Fruit fly (Drosophila melanogaster) whole organism, embryonic: Measurements from ENCODE around the gene CG43402.

Experiments used
- ATbp ChIP-seq: fragments of 200-800 bp; sonication (Bioruptor generic); optimal IDR thresholded peaks from 2 replicates; lab custom pipeline; 2017; ENCODE audit warnings: missing biosample characterization, mild to moderate bottlenecking, missing genetic modification characterization, missing genetic modification reagents
- Aef1 ChIP-seq: fragments of 200-800 bp; sonication (Bioruptor generic); IDR thresholded peaks from 3 replicates; pipeline ENCODE4 v1.3.6; 2022; ENCODE audit warnings: missing biosample characterization, missing genetic modification characterization
- Atf3 ChIP-seq: fragments of 200-800 bp; sonication (Bioruptor generic); optimal IDR thresholded peaks from 3 replicates; lab custom pipeline; 2016; ENCODE audit warnings: missing biosample characterization, missing genetic modification characterization
- Awh ChIP-seq: fragments of 200-800 bp; sonication (Bioruptor generic); IDR thresholded peaks from 2 replicates; pipeline ENCODE4, ENCODE4 v1.3.6; 2022; ENCODE audit warnings: missing biosample characterization, missing genetic modification characterization
- CG10209 ChIP-seq: fragments of 200-800 bp; sonication (Bioruptor generic); optimal IDR thresholded peaks from 3 replicates; lab custom pipeline; 2017; ENCODE audit warnings: missing biosample characterization, mild to moderate bottlenecking, missing genetic modification characterization, missing genetic modification reagents
- CG10654 ChIP-seq: fragments of 200-800 bp; sonication (Bioruptor generic); optimal IDR thresholded peaks from 2 replicates; lab custom pipeline; 2016; ENCODE audit warnings: missing biosample characterization, missing genetic modification characterization
- CG11560 ChIP-seq: fragments of 200-800 bp; sonication (Bioruptor generic); IDR thresholded peaks from 3 replicates; pipeline ENCODE4 v1.3.6; 2022; ENCODE audit warnings: missing biosample characterization, missing genetic modification characterization
- CG11696 ChIP-seq: fragments of 200-800 bp; sonication (Bioruptor generic); IDR thresholded peaks from 2 replicates; pipeline ENCODE4 v1.3.6; 2022; ENCODE audit warnings: missing biosample characterization, missing genetic modification characterization
- CG12236 ChIP-seq: fragments of 200-800 bp; sonication (Bioruptor generic); optimal IDR thresholded peaks from 2 replicates; lab custom pipeline; 2016; ENCODE audit warnings: missing biosample characterization, missing genetic modification characterization
- CG13296 ChIP-seq: fragments of 200-800 bp; sonication (Bioruptor generic); optimal IDR thresholded peaks from 3 replicates; lab custom pipeline; 2018; ENCODE audit warnings: missing biosample characterization, mild to moderate bottlenecking, missing genetic modification characterization
- CG13775 ChIP-seq: fragments of 200-800 bp; sonication (Bioruptor generic); optimal IDR thresholded peaks from 3 replicates; lab custom pipeline; 2017; ENCODE audit warnings: missing biosample characterization, mild to moderate bottlenecking, missing genetic modification characterization
- CG15479 ChIP-seq: fragments of 200-800 bp; sonication (Bioruptor generic); optimal IDR thresholded peaks from 3 replicates; lab custom pipeline; 2019; ENCODE audit warnings: missing biosample characterization, mild to moderate bottlenecking, missing genetic modification characterization, moderate library complexity
- CG16779 ChIP-seq: fragments of 200-800 bp; sonication (Bioruptor generic); IDR thresholded peaks from 2 replicates; pipeline ENCODE4 v1.3.6; 2022; ENCODE audit warnings: missing biosample characterization, missing genetic modification characterization
- CG18262 ChIP-seq: fragments of 200-800 bp; optimal IDR thresholded peaks from 3 replicates; lab custom pipeline; 2019; ENCODE audit warnings: missing biosample characterization, mild to moderate bottlenecking, missing genetic modification characterization, moderate library complexity
- CG18476 ChIP-seq: fragments of 200-800 bp; sonication (Bioruptor generic); optimal IDR thresholded peaks from 2 replicates; lab custom pipeline; 2016; ENCODE audit warnings: missing biosample characterization, mild to moderate bottlenecking, missing genetic modification characterization
- CG2202 ChIP-seq: fragments of 200-800 bp; sonication (Bioruptor generic); optimal IDR thresholded peaks from 2 replicates; lab custom pipeline; 2018; ENCODE audit warnings: missing biosample characterization, mild to moderate bottlenecking, missing genetic modification characterization
- CG34422 ChIP-seq: fragments of 200-800 bp; sonication (Bioruptor generic); IDR thresholded peaks from 3 replicates; pipeline ENCODE4 v1.3.6; 2022; ENCODE audit warnings: missing biosample characterization, missing genetic modification characterization
- CG42726 ChIP-seq: fragments of 200-800 bp; sonication (Bioruptor generic); IDR thresholded peaks from 2 replicates; pipeline ENCODE4 v1.3.6; 2022; ENCODE audit warnings: missing biosample characterization, missing genetic modification characterization; ENCODE audit not compliant: partially characterized antibody
- CG43689 ChIP-seq: fragments of 200-800 bp; sonication (Bioruptor generic); IDR thresholded peaks from 2 replicates; pipeline ENCODE4 v1.3.6; 2022; ENCODE audit warnings: missing biosample characterization, missing genetic modification characterization
- CG4404 ChIP-seq: fragments of 200-800 bp; sonication (Bioruptor generic); IDR thresholded peaks from 2 replicates; pipeline ENCODE4 v1.3.6; 2022; ENCODE audit warnings: missing biosample characterization, missing genetic modification characterization
- CG7271 ChIP-seq: fragments of 200-800 bp; sonication (Bioruptor generic); optimal IDR thresholded peaks from 2 replicates; lab custom pipeline; 2018; ENCODE audit warnings: missing biosample characterization, mild to moderate bottlenecking, missing genetic modification characterization, moderate library complexity
- CG8359 ChIP-seq: fragments of 200-800 bp; sonication (Bioruptor generic); optimal IDR thresholded peaks from 2 replicates; lab custom pipeline; 2017; ENCODE audit warnings: missing biosample characterization, mild to moderate bottlenecking, missing genetic modification characterization, borderline replicate concordance
- CG8388 ChIP-seq: fragments of 200-800 bp; sonication (Bioruptor generic); optimal IDR thresholded peaks from 2 replicates; lab custom pipeline; 2019; ENCODE audit warnings: missing biosample characterization, mild to moderate bottlenecking, missing genetic modification characterization, moderate library complexity
- CrebB ChIP-seq: fragments of 200-800 bp; sonication (Bioruptor generic); optimal IDR thresholded peaks from 3 replicates; lab custom pipeline; 2018; ENCODE audit warnings: missing biosample characterization, mild to moderate bottlenecking, missing genetic modification characterization
- Dbx ChIP-seq: fragments of 200-800 bp; sonication (Bioruptor generic); IDR thresholded peaks from 3 replicates; pipeline ENCODE4 v1.3.6; 2022; ENCODE audit warnings: missing biosample characterization, missing genetic modification characterization
- Deaf1 ChIP-seq: fragments of 200-800 bp; optimal IDR thresholded peaks from 3 replicates; lab custom pipeline; 2019; ENCODE audit warnings: missing biosample characterization, mild to moderate bottlenecking, missing genetic modification characterization, moderate library complexity
- Dip3 ChIP-seq: fragments of 200-800 bp; sonication (Bioruptor generic); optimal IDR thresholded peaks from 3 replicates; lab custom pipeline; 2016; ENCODE audit warnings: missing biosample characterization, missing genetic modification characterization
- Drgx ChIP-seq: fragments of 200-800 bp; sonication (Bioruptor generic); IDR thresholded peaks from 2 replicates; pipeline ENCODE4 v1.3.6; 2022; ENCODE audit warnings: missing biosample characterization, missing genetic modification characterization
- MBD-R2 ChIP-seq: fragments of 200-800 bp; sonication (Bioruptor generic); IDR thresholded peaks from 2 replicates; pipeline ENCODE4 v1.3.6; 2022; ENCODE audit warnings: missing biosample characterization, missing genetic modification characterization
- TFAM ChIP-seq: fragments of 200-800 bp; sonication (Bioruptor generic); optimal IDR thresholded peaks from 2 replicates; lab custom pipeline; 2017; ENCODE audit warnings: missing biosample characterization, missing genetic modification characterization, inconsistent platforms
- cad ChIP-seq: fragments of >200 bp; optimal IDR thresholded peaks from 2 replicates; lab custom pipeline; 2017; ENCODE audit warnings: missing biosample characterization, missing genetic modification characterization
- chm ChIP-seq: fragments of 200-800 bp; sonication (Bioruptor generic); IDR thresholded peaks from 2 replicates; pipeline ENCODE4 v1.3.6; 2022; ENCODE audit warnings: missing biosample characterization, missing genetic modification characterization
- crc ChIP-seq: fragments of 200-800 bp; sonication (Bioruptor generic); optimal IDR thresholded peaks from 2 replicates; lab custom pipeline; 2016; ENCODE audit warnings: missing biosample characterization, missing genetic modification characterization
- cwo ChIP-seq: fragments of 200-800 bp; sonication (Bioruptor generic); optimal IDR thresholded peaks from 3 replicates; lab custom pipeline; 2017; ENCODE audit warnings: missing biosample characterization, missing genetic modification characterization, mild to moderate bottlenecking, moderate library complexity, missing genetic modification reagents
- emc ChIP-seq: fragments of 200-800 bp; sonication (Bioruptor generic); optimal IDR thresholded peaks from 2 replicates; lab custom pipeline; 2016; ENCODE audit warnings: missing biosample characterization, missing genetic modification characterization
- ewg ChIP-seq: fragments of 200-800 bp; sonication (Bioruptor generic); optimal IDR thresholded peaks from 3 replicates; lab custom pipeline; 2017; ENCODE audit warnings: mild to moderate bottlenecking, missing biosample characterization, missing genetic modification reagents, missing genetic modification characterization
- jigr1 ChIP-seq: fragments of 200-800 bp; sonication (Bioruptor generic); IDR thresholded peaks from 3 replicates; pipeline ENCODE4 v1.3.6; 2022; ENCODE audit warnings: missing biosample characterization, missing genetic modification characterization
- jing ChIP-seq: fragments of 200-800 bp; sonication (Bioruptor generic); optimal IDR thresholded peaks from 2 replicates; lab custom pipeline; 2018; ENCODE audit warnings: missing biosample characterization, mild to moderate bottlenecking, missing genetic modification characterization
- kay ChIP-seq: fragments of 200-800 bp; sonication (Bioruptor generic); optimal IDR thresholded peaks from 2 replicates; lab custom pipeline; 2016; ENCODE audit warnings: missing biosample characterization, missing genetic modification characterization
- knrl ChIP-seq: fragments of 200-800 bp; sonication (Bioruptor generic); IDR thresholded peaks from 3 replicates; pipeline ENCODE4 v1.3.6; 2022; ENCODE audit warnings: missing biosample characterization, missing genetic modification characterization; ENCODE audit not compliant: partially characterized antibody
- lbe ChIP-seq: fragments of 200-800 bp; sonication (Bioruptor generic); optimal IDR thresholded peaks from 2 replicates; lab custom pipeline; 2016; ENCODE audit warnings: missing biosample characterization, mild to moderate bottlenecking, missing genetic modification characterization
- luna ChIP-seq: fragments of 200-800 bp; sonication (Bioruptor generic); optimal IDR thresholded peaks from 2 replicates; lab custom pipeline; 2016; ENCODE audit warnings: missing biosample characterization, missing genetic modification characterization
- nerfin-2 ChIP-seq: fragments of 200-800 bp; sonication (Bioruptor generic); IDR thresholded peaks from 2 replicates; pipeline ENCODE4 v1.3.6; 2022; ENCODE audit warnings: missing biosample characterization, missing genetic modification characterization; ENCODE audit not compliant: partially characterized antibody
- peb ChIP-seq: fragments of 200-800 bp; sonication (Bioruptor generic); IDR thresholded peaks from 2 replicates; pipeline ENCODE4 v1.3.6; 2022; ENCODE audit warnings: missing biosample characterization, missing genetic modification characterization
- pnt ChIP-seq: fragments of 200-800 bp; sonication (Bioruptor generic); optimal IDR thresholded peaks from 3 replicates; lab custom pipeline; 2016; ENCODE audit warnings: missing biosample characterization, missing genetic modification characterization
- repo ChIP-seq: fragments of 200-800 bp; sonication (Bioruptor generic); optimal IDR thresholded peaks from 2 replicates; lab custom pipeline; 2016; ENCODE audit warnings: missing biosample characterization, missing genetic modification characterization
- sc ChIP-seq, 3 experiments: fragments of >200 bp in 2 of 3; fragments of 200-800 bp in 1 of 3; sonication (Bioruptor generic) in 1 of 3; optimal IDR thresholded peaks; 2 replicates in 2 of 3; 3 replicates in 1 of 3; lab custom pipeline; 2017; ENCODE audit warnings: mild to moderate bottlenecking in 1 of 3, missing biosample characterization in 1 of 3, missing genetic modification characterization in 1 of 3, missing genetic modification reagents in 1 of 3
- tup ChIP-seq: fragments of 200-800 bp; sonication (Bioruptor generic); optimal IDR thresholded peaks from 2 replicates; lab custom pipeline; 2016; ENCODE audit warnings: missing biosample characterization, mild to moderate bottlenecking, missing genetic modification characterization, moderate library complexity
- tx ChIP-seq: fragments of 200-800 bp; sonication (Bioruptor generic); optimal IDR thresholded peaks from 2 replicates; lab custom pipeline; 2016; ENCODE audit warnings: missing biosample characterization, missing genetic modification characterization
- wdn ChIP-seq: fragments of 200-800 bp; sonication (Bioruptor generic); IDR thresholded peaks from 2 replicates; pipeline ENCODE4 v1.3.6; 2022; ENCODE audit warnings: missing biosample characterization, missing genetic modification characterization
- wek ChIP-seq: fragments of 200-800 bp; sonication (Bioruptor generic); optimal IDR thresholded peaks from 3 replicates; lab custom pipeline; 2018; ENCODE audit warnings: missing biosample characterization, mild to moderate bottlenecking, missing genetic modification characterization, moderate library complexity

CG43402 gene

DNA sequence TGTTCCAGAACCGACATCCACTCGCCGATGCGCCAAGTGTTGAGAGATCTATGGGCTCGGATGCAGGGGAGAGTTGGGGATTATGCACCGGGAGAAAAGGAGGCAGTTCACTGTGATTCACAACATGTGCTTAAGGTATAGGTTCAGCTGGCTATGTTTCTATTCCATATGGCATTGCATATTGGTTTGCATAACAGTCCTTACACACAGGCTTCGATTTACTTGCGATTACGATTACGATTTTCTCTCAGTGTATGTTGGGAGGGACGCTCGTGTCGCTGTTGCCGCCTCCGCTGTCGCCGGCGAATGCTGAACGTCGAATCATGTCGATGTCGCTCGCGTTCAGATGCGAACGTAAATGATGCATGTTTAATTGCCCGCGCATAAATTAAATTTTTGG is 8.7 kb upstream of the CG43402 start (continued):
- peak; percentile 51 for TF ChIP-seq Dip3 (GFP tag; lab: Kevin White, UChicago)
- TF ChIP-seq wdn (GFP tag; lab: Robert Waterston, UW): no peak
- no peak for TF ChIP-seq Aef1 (GFP tag; lab: Robert Waterston, UW)
- peak; percentile 86 for TF ChIP-seq ewg (GFP tag; lab: Kevin White, UChicago)
- no peak for TF ChIP-seq CG7271 (tag; lab: Kevin White, UChicago)
- TF ChIP-seq cad (GFP tag; lab: Kevin White, UChicago): no peak
- TF ChIP-seq lbe (GFP tag; lab: Kevin White, UChicago): no peak
- TF ChIP-seq chm (GFP tag; lab: Robert Waterston, UW): no peak
- TF ChIP-seq wek (GFP tag; lab: Kevin White, UChicago): no peak
- TF ChIP-seq ATbp (GFP tag; lab: Kevin White, UChicago): peak; percentile 96
- peak; percentile 91 for TF ChIP-seq jigr1 (GFP tag; lab: Robert Waterston, UW)
- TF ChIP-seq CG34422 (GFP tag; lab: Robert Waterston, UW): peak; percentile 96
- no peak for TF ChIP-seq emc (GFP tag; lab: Kevin White, UChicago)
- peak; percentile 78 for TF ChIP-seq CG12236
- no peak for TF ChIP-seq MBD-R2 (GFP tag; lab: Robert Waterston, UW)
- TF ChIP-seq cwo (GFP tag; lab: Kevin White, UChicago): peak; percentile 78
- TF ChIP-seq peb (GFP tag; lab: Robert Waterston, UW): peak; percentile 89
- peak; percentile 89 for TF ChIP-seq pnt (GFP tag; lab: Kevin White, UChicago)
- peak; percentile 76 for TF ChIP-seq CG11696 (GFP tag; lab: Robert Waterston, UW)
- peak; percentile 75 for TF ChIP-seq CG2202 (tag; lab: Kevin White, UChicago)
- TF ChIP-seq CG42726 (GFP tag; lab: Robert Waterston, UW): no peak
- no peak for TF ChIP-seq CG8388
- no peak for TF ChIP-seq CG18476 (GFP tag; lab: Kevin White, UChicago)
- peak; percentile 83 for TF ChIP-seq tup (GFP tag; lab: Kevin White, UChicago)
- TF ChIP-seq Deaf1: no peak
- TF ChIP-seq repo (GFP tag; lab: Kevin White, UChicago): peak; percentile 49
- no peak for TF ChIP-seq jing
- TF ChIP-seq CG43689: peak; percentile 76
- no peak for TF ChIP-seq nerfin-2 (GFP tag; lab: Robert Waterston, UW)
- no peak for TF ChIP-seq CG11560
- peak; percentile 1 for TF ChIP-seq tx (GFP tag; lab: Kevin White, UChicago)
- TF ChIP-seq Awh: peak; percentile 93
- TF ChIP-seq CG15479: no peak
- TF ChIP-seq TFAM (GFP tag; lab: Kevin White, UChicago): peak; percentile 89
- TF ChIP-seq knrl: no peak
- TF ChIP-seq CG13296 (GFP tag; lab: Kevin White, UChicago): peak; percentile 69
- TF ChIP-seq CG4404 (GFP tag; lab: Robert Waterston, UW): peak; percentile 90
- peak; percentile 79 for TF ChIP-seq CG16779 (GFP tag; lab: Robert Waterston, UW)
- TF ChIP-seq CG10654: peak; percentile 94
- TF ChIP-seq CG13775 (GFP tag; lab: Kevin White, UChicago): no peak
- peak; percentile 84 for TF ChIP-seq Drgx (GFP tag; lab: Robert Waterston, UW)
- TF ChIP-seq Dbx (GFP tag; lab: Robert Waterston, UW): no peak
- peak; percentile 36 for TF ChIP-seq luna (GFP tag; lab: Kevin White, UChicago)
- peak; percentile 87 for TF ChIP-seq CrebB (tag; lab: Kevin White, UChicago)
- no peak for TF ChIP-seq sc (optimal IDR thresholded peaks at IDR 0.05; lab: Kevin White, UChicago)
- peak; percentile 90 for TF ChIP-seq sc (GFP tag; optimal IDR thresholded peaks at IDR 0.05; lab: Kevin White, UChicago)
- TF ChIP-seq Atf3 (GFP tag; lab: Kevin White, UChicago): peak; percentile 91
- TF ChIP-seq crc (GFP tag; lab: Kevin White, UChicago): peak; percentile 85
- peak; percentile 85 for TF ChIP-seq CG8359 (GFP tag; lab: Kevin White, UChicago)
- peak; percentile 54 for TF ChIP-seq kay (GFP tag; lab: Kevin White, UChicago)
- peak; percentile 92 for TF ChIP-seq CG18262
- peak; percentile 65 for TF ChIP-seq CG10209 (GFP tag; lab: Kevin White, UChicago)
